Fruit fly (Drosophila melanogaster) whole organism, embryonic: Measurements from ENCODE around the gene dmrt11E.
A peak's percentile ranks its signal among the peaks of the same experiment; 100 is the strongest.

Experiments used
- Ada2b ChIP-seq: fragments of 200-800 bp; sonication (Bioruptor generic); IDR thresholded peaks from 2 replicates; pipeline ENCODE4 v1.3.6; 2022; ENCODE audit warnings: missing biosample characterization, missing genetic modification characterization
- Atf6 ChIP-seq: fragments of 200-800 bp; sonication (Bioruptor generic); IDR thresholded peaks from 2 replicates; pipeline ENCODE4 v1.3.6; 2022; ENCODE audit warnings: missing biosample characterization, missing genetic modification characterization
- B-H1 ChIP-seq: fragments of 200-800 bp; sonication (Bioruptor generic); IDR thresholded peaks from 3 replicates; pipeline ENCODE4 v1.3.6; 2022; ENCODE audit warnings: missing biosample characterization, missing genetic modification characterization
- CG11093 ChIP-seq: fragments of 200-800 bp; sonication (Bioruptor generic); IDR thresholded peaks from 3 replicates; pipeline ENCODE4 v1.3.6; 2022; ENCODE audit warnings: missing biosample characterization, missing genetic modification characterization
- CG11456 ChIP-seq: fragments of 200-800 bp; sonication (Bioruptor generic); IDR thresholded peaks from 3 replicates; pipeline ENCODE4 v1.3.6; 2022; ENCODE audit warnings: missing biosample characterization, missing genetic modification characterization
- CG12769 ChIP-seq: fragments of 200-800 bp; sonication (Bioruptor generic); optimal IDR thresholded peaks from 2 replicates; lab custom pipeline; 2019; ENCODE audit warnings: missing biosample characterization, mild to moderate bottlenecking, missing genetic modification characterization, moderate library complexity
- CG14014 ChIP-seq: fragments of 200-800 bp; sonication (Bioruptor generic); IDR thresholded peaks from 2 replicates; pipeline ENCODE4 v1.3.6; 2022; ENCODE audit warnings: missing biosample characterization, missing genetic modification characterization
- CG14050 ChIP-seq: fragments of 200-800 bp; sonication (Bioruptor generic); IDR thresholded peaks from 3 replicates; pipeline ENCODE4 v1.3.6; 2022; ENCODE audit warnings: missing biosample characterization, missing genetic modification characterization
- CG14667 ChIP-seq: fragments of 200-800 bp; sonication (Bioruptor generic); IDR thresholded peaks from 2 replicates; pipeline ENCODE4 v1.3.6; 2022; ENCODE audit warnings: missing biosample characterization, missing genetic modification characterization
- CG14710 ChIP-seq: fragments of 200-800 bp; sonication (Bioruptor generic); optimal IDR thresholded peaks from 3 replicates; lab custom pipeline; 2019; ENCODE audit warnings: missing biosample characterization, mild to moderate bottlenecking, missing genetic modification characterization, moderate library complexity
- CG15011 ChIP-seq: fragments of 200-800 bp; sonication (Bioruptor generic); optimal IDR thresholded peaks from 3 replicates; lab custom pipeline; 2018; ENCODE audit warnings: missing biosample characterization, mild to moderate bottlenecking, missing genetic modification characterization
- CG15696 ChIP-seq: fragments of 200-800 bp; sonication (Bioruptor generic); optimal IDR thresholded peaks from 2 replicates; lab custom pipeline; 2019; ENCODE audit warnings: missing biosample characterization, mild to moderate bottlenecking, missing genetic modification characterization, moderate library complexity
- CG17359 ChIP-seq: fragments of 200-800 bp; sonication (Bioruptor generic); optimal IDR thresholded peaks from 3 replicates; lab custom pipeline; 2018; ENCODE audit warnings: missing biosample characterization, mild to moderate bottlenecking, missing genetic modification characterization, moderate library complexity
- CG17385 ChIP-seq: fragments of 200-800 bp; sonication (Bioruptor generic); optimal IDR thresholded peaks from 3 replicates; lab custom pipeline; 2018; ENCODE audit warnings: missing biosample characterization, mild to moderate bottlenecking, missing genetic modification characterization
- CG17802 ChIP-seq: fragments of 200-800 bp; sonication (Bioruptor generic); optimal IDR thresholded peaks from 2 replicates; lab custom pipeline; 2018; ENCODE audit warnings: missing biosample characterization, mild to moderate bottlenecking, missing genetic modification characterization, moderate library complexity
- CG2889 ChIP-seq: fragments of 200-800 bp; sonication (Bioruptor generic); IDR thresholded peaks from 3 replicates; pipeline ENCODE4 v1.3.6; 2022; ENCODE audit warnings: missing biosample characterization, missing genetic modification characterization
- CG3281 ChIP-seq: fragments of 200-800 bp; sonication (Bioruptor generic); optimal IDR thresholded peaks from 3 replicates; lab custom pipeline; 2017; ENCODE audit warnings: missing biosample characterization, mild to moderate bottlenecking, missing genetic modification characterization
- CG4360 ChIP-seq: fragments of 200-800 bp; sonication (Bioruptor generic); IDR thresholded peaks from 2 replicates; pipeline ENCODE4 v1.3.6; 2022; ENCODE audit warnings: missing biosample characterization, missing genetic modification characterization
- CG5245 ChIP-seq: fragments of 200-800 bp; sonication (Bioruptor generic); optimal IDR thresholded peaks from 3 replicates; lab custom pipeline; 2016; ENCODE audit warnings: missing biosample characterization, missing genetic modification characterization
- CG6254 ChIP-seq: fragments of 200-800 bp; sonication (Bioruptor generic); optimal IDR thresholded peaks from 3 replicates; lab custom pipeline; 2017; ENCODE audit warnings: mild to moderate bottlenecking, missing biosample characterization, missing genetic modification reagents, missing genetic modification characterization
- CG6765 ChIP-seq: fragments of 200-800 bp; sonication (Bioruptor generic); optimal IDR thresholded peaks from 3 replicates; lab custom pipeline; 2017; ENCODE audit warnings: missing biosample characterization, mild to moderate bottlenecking, missing genetic modification characterization
- CG8359 ChIP-seq: fragments of 200-800 bp; sonication (Bioruptor generic); optimal IDR thresholded peaks from 2 replicates; lab custom pipeline; 2017; ENCODE audit warnings: missing biosample characterization, mild to moderate bottlenecking, missing genetic modification characterization, borderline replicate concordance
- CG8478 ChIP-seq: fragments of >200 bp; optimal IDR thresholded peaks from 2 replicates; lab custom pipeline; 2018
- CG8765 ChIP-seq: fragments of 200-800 bp; sonication (Bioruptor generic); IDR thresholded peaks from 2 replicates; pipeline ENCODE4 v1.3.6; 2022; ENCODE audit warnings: missing biosample characterization, missing genetic modification characterization
- CG9215 ChIP-seq: fragments of 200-800 bp; sonication (Bioruptor generic); IDR thresholded peaks from 2 replicates; pipeline ENCODE4 v1.3.6; 2022; ENCODE audit warnings: missing biosample characterization, missing genetic modification characterization
- Camta ChIP-seq: fragments of 200-800 bp; sonication (Bioruptor generic); optimal IDR thresholded peaks from 2 replicates; lab custom pipeline; 2016; ENCODE audit warnings: missing biosample characterization, missing genetic modification characterization
- CoRest ChIP-seq: fragments of 200-800 bp; sonication (Bioruptor generic); optimal IDR thresholded peaks from 3 replicates; lab custom pipeline; 2018; ENCODE audit warnings: missing biosample characterization, mild to moderate bottlenecking, missing genetic modification characterization, moderate library complexity
- Doc3 ChIP-seq: fragments of 200-800 bp; sonication (Bioruptor generic); IDR thresholded peaks from 3 replicates; pipeline ENCODE4 v1.3.6; 2022; ENCODE audit warnings: missing biosample characterization, missing genetic modification characterization; ENCODE audit not compliant: partially characterized antibody
- Dp ChIP-seq: fragments of 200-800 bp; sonication (Bioruptor generic); optimal IDR thresholded peaks from 2 replicates; lab custom pipeline; 2018; ENCODE audit warnings: missing biosample characterization, mild to moderate bottlenecking, missing genetic modification characterization, moderate library complexity
- Ets97D ChIP-seq: fragments of 200-800 bp; sonication (Bioruptor generic); optimal IDR thresholded peaks from 3 replicates; lab custom pipeline; 2016; ENCODE audit warnings: missing biosample characterization, missing genetic modification characterization
- Gsc ChIP-seq: fragments of 200-800 bp; sonication (Bioruptor generic); IDR thresholded peaks from 2 replicates; pipeline ENCODE4 v1.3.6; 2022; ENCODE audit warnings: missing biosample characterization, missing genetic modification characterization
- Hmx ChIP-seq: fragments of 200-800 bp; sonication (Bioruptor generic); optimal IDR thresholded peaks from 2 replicates; lab custom pipeline; 2016; ENCODE audit warnings: missing biosample characterization, missing genetic modification characterization
- Hr39 ChIP-seq: fragments of >200 bp; optimal IDR thresholded peaks from 2 replicates; lab custom pipeline; 2017
- Jarid2 ChIP-seq: fragments of 200-800 bp; sonication (Bioruptor generic); optimal IDR thresholded peaks from 3 replicates; lab custom pipeline; 2017; ENCODE audit warnings: mild to moderate bottlenecking, missing biosample characterization, missing genetic modification reagents, missing genetic modification characterization
- Mes4 ChIP-seq: fragments of 200-800 bp; sonication (Bioruptor generic); optimal IDR thresholded peaks from 2 replicates; lab custom pipeline; 2016; ENCODE audit warnings: missing biosample characterization, missing genetic modification characterization
- Rx ChIP-seq: fragments of 200-800 bp; sonication (Bioruptor generic); IDR thresholded peaks from 2 replicates; pipeline ENCODE4 v1.3.6; 2022; ENCODE audit warnings: missing biosample characterization, missing genetic modification characterization
- Sry-β ChIP-seq: fragments of 200-800 bp; sonication (Bioruptor generic); optimal IDR thresholded peaks from 2 replicates; lab custom pipeline; 2018; ENCODE audit warnings: missing biosample characterization, mild to moderate bottlenecking, missing genetic modification characterization, moderate library complexity
- Tbp ChIP-seq: fragments of >200 bp; optimal IDR thresholded peaks from 2 replicates; lab custom pipeline; 2018; ENCODE audit warnings: missing biosample characterization, missing genetic modification characterization
- ac ChIP-seq: fragments of 200-800 bp; sonication (Bioruptor generic); optimal IDR thresholded peaks from 3 replicates; lab custom pipeline; 2017; ENCODE audit warnings: missing biosample characterization, mild to moderate bottlenecking, missing genetic modification characterization
- ato ChIP-seq: fragments of 200-800 bp; sonication (Bioruptor generic); IDR thresholded peaks from 2 replicates; pipeline ENCODE4 v1.3.6; 2022; ENCODE audit warnings: missing biosample characterization, missing genetic modification characterization; ENCODE audit not compliant: partially characterized antibody
- bowl ChIP-seq: fragments of 200-800 bp; sonication (Bioruptor generic); IDR thresholded peaks from 2 replicates; pipeline ENCODE4 v1.3.6; 2022; ENCODE audit warnings: missing biosample characterization, missing genetic modification characterization
- en ChIP-seq: fragments of 200-800 bp; sonication (Bioruptor generic); optimal IDR thresholded peaks from 2 replicates; lab custom pipeline; 2016; ENCODE audit warnings: missing biosample characterization, missing genetic modification characterization
- fu2 ChIP-seq: fragments of 200-800 bp; sonication (Bioruptor generic); optimal IDR thresholded peaks from 2 replicates; lab custom pipeline; 2016; ENCODE audit warnings: missing biosample characterization, missing genetic modification characterization
- grau ChIP-seq: fragments of 200-800 bp; optimal IDR thresholded peaks from 3 replicates; lab custom pipeline; 2019; ENCODE audit warnings: missing biosample characterization, mild to moderate bottlenecking, missing genetic modification characterization, moderate library complexity
- gsb ChIP-seq: fragments of 200-800 bp; sonication (Bioruptor generic); IDR thresholded peaks from 2 replicates; pipeline ENCODE4 v1.3.6; 2022; ENCODE audit warnings: missing biosample characterization, missing genetic modification characterization
- ind ChIP-seq: fragments of 200-800 bp; sonication (Bioruptor generic); optimal IDR thresholded peaks from 3 replicates; lab custom pipeline; 2016; ENCODE audit warnings: missing biosample characterization, missing genetic modification characterization
- pnt ChIP-seq: fragments of 200-800 bp; sonication (Bioruptor generic); optimal IDR thresholded peaks from 3 replicates; lab custom pipeline; 2016; ENCODE audit warnings: missing biosample characterization, missing genetic modification characterization
- sc ChIP-seq, 3 experiments: fragments of >200 bp in 2 of 3; fragments of 200-800 bp in 1 of 3; sonication (Bioruptor generic) in 1 of 3; optimal IDR thresholded peaks; 2 replicates in 2 of 3; 3 replicates in 1 of 3; lab custom pipeline; 2017; ENCODE audit warnings: mild to moderate bottlenecking in 1 of 3, missing biosample characterization in 1 of 3, missing genetic modification characterization in 1 of 3, missing genetic modification reagents in 1 of 3
- schlank ChIP-seq: fragments of 200-800 bp; sonication (Bioruptor generic); optimal IDR thresholded peaks from 2 replicates; lab custom pipeline; 2018; ENCODE audit warnings: missing biosample characterization, mild to moderate bottlenecking, missing genetic modification characterization
- slou ChIP-seq: fragments of 200-800 bp; sonication (Bioruptor generic); optimal IDR thresholded peaks from 3 replicates; lab custom pipeline; 2016; ENCODE audit warnings: missing biosample characterization, missing genetic modification characterization
- tio ChIP-seq: fragments of 200-800 bp; sonication (Bioruptor generic); optimal IDR thresholded peaks from 2 replicates; lab custom pipeline; 2017; ENCODE audit warnings: missing biosample characterization, missing genetic modification characterization, inconsistent platforms
- vfl ChIP-seq: fragments of 200-800 bp; sonication (Bioruptor generic); optimal IDR thresholded peaks from 2 replicates; lab custom pipeline; 2016; ENCODE audit warnings: missing biosample characterization, missing genetic modification characterization

The dmrt11E gene

DNA sequence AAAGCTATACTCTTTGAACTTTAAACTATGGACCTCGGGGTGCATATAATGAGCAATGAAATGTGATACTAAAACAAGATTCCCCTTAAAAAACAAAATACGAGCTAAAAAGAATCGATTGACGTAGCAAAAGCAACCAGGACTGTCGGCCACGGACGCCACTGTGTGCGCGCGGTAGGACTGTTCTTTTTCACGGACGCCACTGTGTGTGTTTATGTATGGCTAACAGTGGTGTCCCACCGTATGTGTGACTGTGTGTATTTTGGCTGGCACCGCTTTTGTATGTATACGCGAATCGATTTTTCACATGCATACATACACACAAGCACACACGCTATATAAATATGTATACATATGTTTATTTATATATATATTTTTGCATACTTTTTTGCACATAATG, 15.8 kb downstream of the dmrt11E start (continued):
- TF ChIP-seq ato (GFP tag; lab: Robert Waterston, UW) (no peak), Jarid2 (GFP tag; lab: Kevin White, UChicago) (no peak), Camta (GFP tag; lab: Kevin White, UChicago) (peak; percentile 36), bowl (no peak), Hr39 (lab: Kevin White, UChicago) (no peak), CG2889 (GFP tag; lab: Robert Waterston, UW) (no peak), Gsc (GFP tag; lab: Robert Waterston, UW) (no peak), sc (optimal IDR thresholded peaks at IDR 0.05; lab: Kevin White, UChicago) (no peak), sc (GFP tag; optimal IDR thresholded peaks at IDR 0.05; lab: Kevin White, UChicago) (no peak), CG11093 (no peak), Tbp (no peak), Rx (no peak; the same call in 1 of the 2 replicates), ac (no peak), ind (peak; percentile 63), Dp (GFP tag; lab: Kevin White, UChicago) (peak; percentile 9), Sry-β (GFP tag; lab: Kevin White, UChicago) (no peak), pnt (GFP tag; lab: Kevin White, UChicago) (peak; percentile 37), CG5245 (GFP tag; lab: Kevin White, UChicago) (peak; percentile 37), CG4360 (GFP tag; lab: Robert Waterston, UW) (no peak), Ada2b (no peak), CG15011 (no peak), B-H1 (no peak; the same call in 2 of the 3 replicates), tio (peak; percentile 28), CG17385 (GFP tag; lab: Kevin White, UChicago) (peak; percentile 37), CG12769 (peak; percentile 70), CG11456 (peak; percentile 68; the same call in 2 of the 3 replicates), Ets97D (GFP tag; lab: Kevin White, UChicago) (no peak), Mes4 (GFP tag; lab: Kevin White, UChicago) (no peak), CG3281 (GFP tag; lab: Kevin White, UChicago) (peak; percentile 41), Doc3 (GFP tag; lab: Robert Waterston, UW) (no peak), CG17359 (tag; lab: Kevin White, UChicago) (no peak), CG17802 (tag; lab: Kevin White, UChicago) (no peak), CG14710 (tag; lab: Kevin White, UChicago) (peak; percentile 13), vfl (peak; percentile 43), CG9215 (GFP tag; lab: Robert Waterston, UW) (no peak), CG14014 (GFP tag; lab: Robert Waterston, UW) (peak; percentile 66), slou (GFP tag; lab: Kevin White, UChicago) (peak; percentile 19), CG8765 (no peak), Atf6 (peak; percentile 62), Hmx (GFP tag; lab: Kevin White, UChicago) (no peak), CG6254 (GFP tag; lab: Kevin White, UChicago) (no peak), grau (tag; lab: Kevin White, UChicago) (peak; percentile 40), schlank (peak; percentile 45), gsb (GFP tag; lab: Robert Waterston, UW) (no peak), fu2 (peak; percentile 54), CG14050 (GFP tag; lab: Robert Waterston, UW) (peak; percentile 40; the same call in 1 of the 3 replicates), CG6765 (peak; percentile 50), CoRest (tag; lab: Kevin White, UChicago) (peak; percentile 4), CG14667 (GFP tag; lab: Robert Waterston, UW) (peak; percentile 30; the same call in 1 of the 2 replicates), CG8478 (lab: Kevin White, UChicago) (no peak), CG15696 (tag; lab: Kevin White, UChicago) (peak; percentile 33), en (no peak), CG8359 (GFP tag; lab: Kevin White, UChicago) (no peak)
